Fruit fly (Drosophila melanogaster) whole organism, embryonic: ENCODE results near the gene Sik2.

ENCODE experiments used
- BEAF-32 ChIP-seq: fragments of 200-800 bp; sonication (Bioruptor generic); optimal IDR thresholded peaks from 3 replicates; lab custom pipeline; 2017; ENCODE audit warnings: missing biosample characterization, missing genetic modification characterization, mild to moderate bottlenecking, moderate library complexity, missing genetic modification reagents
- CG11247 ChIP-seq: fragments of 200-800 bp; sonication (Bioruptor generic); IDR thresholded peaks from 2 replicates; pipeline ENCODE4 v1.3.6; 2022; ENCODE audit warnings: missing biosample characterization, missing genetic modification characterization
- CG11560 ChIP-seq: fragments of 200-800 bp; sonication (Bioruptor generic); IDR thresholded peaks from 3 replicates; pipeline ENCODE4 v1.3.6; 2022; ENCODE audit warnings: missing biosample characterization, missing genetic modification characterization
- CG12155 ChIP-seq: fragments of 200-800 bp; sonication (Bioruptor generic); optimal IDR thresholded peaks from 3 replicates; lab custom pipeline; 2016; ENCODE audit warnings: missing biosample characterization, missing genetic modification characterization
- CG12236 ChIP-seq: fragments of 200-800 bp; sonication (Bioruptor generic); optimal IDR thresholded peaks from 2 replicates; lab custom pipeline; 2016; ENCODE audit warnings: missing biosample characterization, missing genetic modification characterization
- CG15011 ChIP-seq: fragments of 200-800 bp; sonication (Bioruptor generic); optimal IDR thresholded peaks from 3 replicates; lab custom pipeline; 2018; ENCODE audit warnings: missing biosample characterization, mild to moderate bottlenecking, missing genetic modification characterization
- CG1602 ChIP-seq: fragments of 200-800 bp; sonication (Bioruptor generic); optimal IDR thresholded peaks from 3 replicates; lab custom pipeline; 2016; ENCODE audit warnings: missing biosample characterization, missing genetic modification characterization
- CG16815 ChIP-seq: fragments of 200-800 bp; sonication (Bioruptor generic); optimal IDR thresholded peaks from 3 replicates; lab custom pipeline; 2017; ENCODE audit warnings: missing biosample characterization, mild to moderate bottlenecking, missing genetic modification characterization
- CG2889 ChIP-seq: fragments of 200-800 bp; sonication (Bioruptor generic); IDR thresholded peaks from 3 replicates; pipeline ENCODE4 v1.3.6; 2022; ENCODE audit warnings: missing biosample characterization, missing genetic modification characterization
- CG4854 ChIP-seq: fragments of 200-800 bp; sonication (Bioruptor generic); optimal IDR thresholded peaks from 2 replicates; lab custom pipeline; 2016; ENCODE audit warnings: missing biosample characterization, missing genetic modification characterization, inconsistent platforms
- CG6272 ChIP-seq: fragments of 200-800 bp; sonication (Bioruptor generic); IDR thresholded peaks from 2 replicates; pipeline ENCODE4 v1.3.6; 2022; ENCODE audit warnings: missing biosample characterization, missing genetic modification characterization
- CG6654 ChIP-seq: fragments of 200-800 bp; sonication (Bioruptor generic); optimal IDR thresholded peaks from 2 replicates; lab custom pipeline; 2017; ENCODE audit warnings: missing biosample characterization, mild to moderate bottlenecking, missing genetic modification characterization
- CG6689 ChIP-seq: fragments of 200-800 bp; sonication (Bioruptor generic); IDR thresholded peaks from 2 replicates; pipeline ENCODE4 v1.3.6; 2022; ENCODE audit warnings: missing biosample characterization, missing genetic modification characterization
- CG6791 ChIP-seq: fragments of 200-800 bp; sonication (Bioruptor generic); IDR thresholded peaks from 3 replicates; pipeline ENCODE4 v1.3.6; 2022; ENCODE audit warnings: missing biosample characterization, missing genetic modification characterization; ENCODE audit not compliant: partially characterized antibody
- CG6813 ChIP-seq: fragments of 200-800 bp; sonication (Bioruptor generic); optimal IDR thresholded peaks from 2 replicates; lab custom pipeline; 2017; ENCODE audit warnings: missing biosample characterization, missing genetic modification characterization, mild to moderate bottlenecking, moderate library complexity, missing genetic modification reagents
- CG7271 ChIP-seq: fragments of 200-800 bp; sonication (Bioruptor generic); optimal IDR thresholded peaks from 2 replicates; lab custom pipeline; 2018; ENCODE audit warnings: missing biosample characterization, mild to moderate bottlenecking, missing genetic modification characterization, moderate library complexity
- CG8290 ChIP-seq, 3 experiments: fragments of 200-800 bp; sonication (Bioruptor generic); optimal IDR thresholded peaks; 2 replicates each; lab custom pipeline; 2016 to 2019; ENCODE audit warnings: missing biosample characterization in 3 of 3, missing genetic modification characterization in 3 of 3, mild to moderate bottlenecking in 2 of 3, moderate library complexity in 1 of 3
- D19A ChIP-seq: fragments of 200-800 bp; optimal IDR thresholded peaks from 3 replicates; lab custom pipeline; 2019; ENCODE audit warnings: missing biosample characterization, mild to moderate bottlenecking, missing genetic modification characterization, moderate library complexity
- H15 ChIP-seq: fragments of 200-800 bp; sonication (Bioruptor generic); IDR thresholded peaks from 3 replicates; pipeline ENCODE4 v1.3.6; 2022; ENCODE audit warnings: missing biosample characterization, missing genetic modification characterization
- HHEX ChIP-seq: fragments of 200-800 bp; sonication (Bioruptor generic); optimal IDR thresholded peaks from 3 replicates; lab custom pipeline; 2017; ENCODE audit warnings: missing biosample characterization, mild to moderate bottlenecking, missing genetic modification characterization, missing genetic modification reagents
- Hr39 ChIP-seq: fragments of >200 bp; optimal IDR thresholded peaks from 2 replicates; lab custom pipeline; 2017
- Hsf ChIP-seq: fragments of 200-800 bp; sonication (Bioruptor generic); optimal IDR thresholded peaks from 3 replicates; lab custom pipeline; 2016; ENCODE audit warnings: missing biosample characterization, missing genetic modification characterization
- MBD-R2 ChIP-seq: fragments of 200-800 bp; sonication (Bioruptor generic); IDR thresholded peaks from 2 replicates; pipeline ENCODE4 v1.3.6; 2022; ENCODE audit warnings: missing biosample characterization, missing genetic modification characterization
- Myb ChIP-seq: fragments of 200-800 bp; sonication (Bioruptor generic); optimal IDR thresholded peaks from 2 replicates; lab custom pipeline; 2016; ENCODE audit warnings: missing biosample characterization, missing genetic modification characterization
- NC2β ChIP-seq: fragments of 200-800 bp; sonication (Bioruptor generic); optimal IDR thresholded peaks from 2 replicates; lab custom pipeline; 2016; ENCODE audit warnings: missing biosample characterization, missing genetic modification characterization
- Side ChIP-seq: fragments of 200-800 bp; sonication (Bioruptor generic); optimal IDR thresholded peaks from 2 replicates; lab custom pipeline; 2016; ENCODE audit warnings: missing biosample characterization, missing genetic modification characterization
- Taf1 ChIP-seq: fragments of 200-800 bp; sonication (Bioruptor generic); IDR thresholded peaks from 2 replicates; pipeline ENCODE4 v1.3.6; 2022; ENCODE audit warnings: missing biosample characterization, missing genetic modification characterization
- al ChIP-seq: fragments of 200-800 bp; sonication (Bioruptor generic); IDR thresholded peaks from 2 replicates; pipeline ENCODE4 v1.3.6; 2022; ENCODE audit warnings: missing biosample characterization, missing genetic modification characterization
- amos ChIP-seq: fragments of 200-800 bp; sonication (Bioruptor generic); IDR thresholded peaks from 2 replicates; pipeline ENCODE4 v1.3.6; 2022; ENCODE audit warnings: missing biosample characterization, missing genetic modification characterization; ENCODE audit not compliant: partially characterized antibody
- ash1 ChIP-seq: fragments of 200-800 bp; sonication (Bioruptor generic); optimal IDR thresholded peaks from 2 replicates; lab custom pipeline; 2018; ENCODE audit warnings: missing biosample characterization, mild to moderate bottlenecking, missing genetic modification characterization
- bbx ChIP-seq: fragments of 200-800 bp; sonication (Bioruptor generic); IDR thresholded peaks from 2 replicates; pipeline ENCODE4 v1.3.6; 2022; ENCODE audit warnings: missing biosample characterization, missing genetic modification characterization; ENCODE audit not compliant: partially characterized antibody
- cg ChIP-seq: fragments of 200-800 bp; sonication (Bioruptor generic); optimal IDR thresholded peaks from 3 replicates; lab custom pipeline; 2019; ENCODE audit warnings: missing biosample characterization, mild to moderate bottlenecking, missing genetic modification characterization, moderate library complexity
- cwo ChIP-seq: fragments of 200-800 bp; sonication (Bioruptor generic); optimal IDR thresholded peaks from 3 replicates; lab custom pipeline; 2017; ENCODE audit warnings: missing biosample characterization, missing genetic modification characterization, mild to moderate bottlenecking, moderate library complexity, missing genetic modification reagents
- emc ChIP-seq: fragments of 200-800 bp; sonication (Bioruptor generic); optimal IDR thresholded peaks from 2 replicates; lab custom pipeline; 2016; ENCODE audit warnings: missing biosample characterization, missing genetic modification characterization
- en ChIP-seq: fragments of 200-800 bp; sonication (Bioruptor generic); optimal IDR thresholded peaks from 2 replicates; lab custom pipeline; 2016; ENCODE audit warnings: missing biosample characterization, missing genetic modification characterization
- fd64A ChIP-seq: fragments of 200-800 bp; sonication (Bioruptor generic); optimal IDR thresholded peaks from 3 replicates; lab custom pipeline; 2018; ENCODE audit warnings: missing biosample characterization, mild to moderate bottlenecking, missing genetic modification characterization
- gcm2 ChIP-seq: fragments of 200-800 bp; sonication (Bioruptor generic); optimal IDR thresholded peaks from 2 replicates; lab custom pipeline; 2016; ENCODE audit warnings: missing biosample characterization, missing genetic modification characterization
- grau ChIP-seq: fragments of 200-800 bp; optimal IDR thresholded peaks from 3 replicates; lab custom pipeline; 2019; ENCODE audit warnings: missing biosample characterization, mild to moderate bottlenecking, missing genetic modification characterization, moderate library complexity
- gsb ChIP-seq: fragments of 200-800 bp; sonication (Bioruptor generic); IDR thresholded peaks from 2 replicates; pipeline ENCODE4 v1.3.6; 2022; ENCODE audit warnings: missing biosample characterization, missing genetic modification characterization
- hb ChIP-seq: fragments of 200-800 bp; sonication (Bioruptor generic); IDR thresholded peaks from 3 replicates; pipeline ENCODE4 v1.3.6; 2022; ENCODE audit warnings: missing biosample characterization, missing genetic modification characterization; ENCODE audit not compliant: partially characterized antibody
- kni ChIP-seq: fragments of 200-800 bp; sonication (Bioruptor generic); optimal IDR thresholded peaks from 3 replicates; lab custom pipeline; 2017; ENCODE audit warnings: mild to moderate bottlenecking, missing biosample characterization, missing genetic modification reagents, missing genetic modification characterization
- lbe ChIP-seq: fragments of 200-800 bp; sonication (Bioruptor generic); optimal IDR thresholded peaks from 2 replicates; lab custom pipeline; 2016; ENCODE audit warnings: missing biosample characterization, mild to moderate bottlenecking, missing genetic modification characterization
- maf-S ChIP-seq: fragments of 200-800 bp; sonication (Bioruptor generic); optimal IDR thresholded peaks from 2 replicates; lab custom pipeline; 2016; ENCODE audit warnings: missing biosample characterization, missing genetic modification characterization
- nom ChIP-seq: fragments of 200-800 bp; sonication (Bioruptor generic); optimal IDR thresholded peaks from 2 replicates; lab custom pipeline; 2017; ENCODE audit warnings: missing biosample characterization, missing genetic modification characterization, mild to moderate bottlenecking, moderate library complexity, missing genetic modification reagents
- run ChIP-seq: fragments of 200-800 bp; sonication (Bioruptor generic); optimal IDR thresholded peaks from 3 replicates; lab custom pipeline; 2018; ENCODE audit warnings: missing biosample characterization, mild to moderate bottlenecking, missing genetic modification characterization
- sna ChIP-seq: fragments of 200-800 bp; sonication (Bioruptor generic); IDR thresholded peaks from 2 replicates; pipeline ENCODE4 v1.3.6; 2022; ENCODE audit warnings: missing biosample characterization, missing genetic modification characterization; ENCODE audit not compliant: partially characterized antibody
- tap ChIP-seq: fragments of 200-800 bp; optimal IDR thresholded peaks from 3 replicates; lab custom pipeline; 2019; ENCODE audit warnings: missing biosample characterization, mild to moderate bottlenecking, missing genetic modification characterization, moderate library complexity
- twi ChIP-seq: fragments of 200-800 bp; optimal IDR thresholded peaks from 2 replicates; lab custom pipeline; 2019; ENCODE audit warnings: missing biosample characterization, mild to moderate bottlenecking, missing genetic modification characterization, moderate library complexity
- zfh1 ChIP-seq: fragments of 200-800 bp; sonication (Bioruptor generic); IDR thresholded peaks from 3 replicates; pipeline ENCODE4 v1.3.6; 2022; ENCODE audit warnings: missing biosample characterization, missing genetic modification characterization

The Sik2 gene

dm6 chrX:2010010-2010873, 51.5 kb downstream of the Sik2 start, which contains the start of gene east (continued):
- TF ChIP-seq sna (GFP tag; lab: Robert Waterston, UW) (no peak), fd64A (GFP tag; lab: Kevin White, UChicago) (no peak), CG16815 (GFP tag; lab: Kevin White, UChicago) (no peak), bbx (GFP tag; lab: Robert Waterston, UW) (no peak), HHEX (GFP tag; lab: Kevin White, UChicago) (no peak), H15 (GFP tag; lab: Robert Waterston, UW) (no peak), maf-S (no peak), MBD-R2 (GFP tag; lab: Robert Waterston, UW) (0 out of 2 replicates have a peak, but pooled peaks have one; percentile 8), CG12236 (GFP tag; lab: Kevin White, UChicago) (no peak), Side (GFP tag; lab: Kevin White, UChicago) (no peak), CG4854 (GFP tag; lab: Kevin White, UChicago) (no peak), CG6272 (GFP tag; lab: Robert Waterston, UW) (no peak), CG6654 (no peak), CG6791 (GFP tag; lab: Robert Waterston, UW) (no peak), CG2889 (GFP tag; lab: Robert Waterston, UW) (no peak), CG6813 (peak; percentile 16), CG1602 (GFP tag; lab: Kevin White, UChicago) (no peak), al (GFP tag; lab: Robert Waterston, UW) (no peak), BEAF-32 (GFP tag; lab: Kevin White, UChicago) (no peak), hb (no peak), emc (no peak), CG15011 (no peak), Myb (GFP tag; lab: Kevin White, UChicago) (no peak), CG6689 (GFP tag; lab: Robert Waterston, UW) (peak; percentile 2; the same call in 1 of the 2 replicates), CG11247 (GFP tag; lab: Robert Waterston, UW) (no peak), tap (tag; lab: Kevin White, UChicago) (peak; percentile 7), cwo (GFP tag; lab: Kevin White, UChicago) (no peak), kni (GFP tag; lab: Kevin White, UChicago) (peak; percentile 34), zfh1 (GFP tag; lab: Robert Waterston, UW) (no peak), amos (GFP tag; lab: Robert Waterston, UW) (no peak), Hsf (no peak), nom (GFP tag; lab: Kevin White, UChicago) (peak; percentile 82), CG12155 (GFP tag; lab: Kevin White, UChicago) (no peak), Taf1 (GFP tag; lab: Robert Waterston, UW) (no peak), grau (no peak), NC2β (GFP tag; lab: Kevin White, UChicago) (no peak), lbe (no peak), gsb (no peak), cg (GFP tag; lab: Kevin White, UChicago) (peak; percentile 91), twi (tag; lab: Kevin White, UChicago) (no peak), Hr39 (lab: Kevin White, UChicago) (no peak), ash1 (GFP tag; lab: Kevin White, UChicago) (no peak), CG11560 (tag; lab: Robert Waterston, UW) (no peak), en (GFP tag; lab: Kevin White, UChicago) (no peak), gcm2 (GFP tag; lab: Kevin White, UChicago) (no peak), D19A (tag; lab: Kevin White, UChicago) (no peak), CG7271 (tag; lab: Kevin White, UChicago) (no peak), run (no peak), CG8290 (GFP tag; optimal IDR thresholded peaks at IDR 0.05; lab: Kevin White, UChicago) (no peak), CG8290 (tag; optimal IDR thresholded peaks at IDR 0.05; lab: Kevin White, UChicago) (no peak)
